Worm (Caenorhabditis elegans) whole organism, late embryonic: ENCODE data around the gene T03G11.10.

Source experiments
- ets-4 ChIP-seq: sonication (generic microtip); optimal IDR thresholded peaks from 2 replicates; lab custom pipeline; 2016; ENCODE audit warnings: missing genetic modification characterization, missing compliant biosample characterization
- sox-4 ChIP-seq: sonication (generic microtip); optimal IDR thresholded peaks from 2 replicates; lab custom pipeline; 2017; ENCODE audit warnings: mild to moderate bottlenecking, missing genetic modification characterization, inconsistent platforms, missing compliant biosample characterization

ce11 chrX:5137716-5138470 is 33.1 kb downstream of the T03G11.10 start:
- TF ChIP-seq sox-4 (tag; lab: Kevin White, UChicago) = no peak
- no peak for TF ChIP-seq ets-4 (tag; lab: Kevin White, UChicago)
